Worm (Caenorhabditis elegans): Measurements from ENCODE around the gene C27F2.10.

ce11 chrIII:5006881-5007280, 20.2 kb upstream of the C27F2.10 start, which contains the start of gene R144.12:
- TF ChIP-seq nhr-76 (tag; optimal IDR thresholded peaks at IDR 0.05) (no peak), mep-1 (tag; optimal IDR thresholded peaks at IDR 0.05) (no peak), pha-4 (tag; optimal IDR thresholded peaks at IDR 0.05) (no peak), blmp-1 (tag; optimal IDR thresholded peaks at IDR 0.05) (no peak), unc-62 (GFP tag; optimal IDR thresholded peaks at IDR 0.05) (no peak), ces-1 (GFP tag; optimal IDR thresholded peaks at IDR 0.05) (no peak), unc-39 (tag; optimal IDR thresholded peaks at IDR 0.05) (no peak), elt-3 (tag; optimal IDR thresholded peaks at IDR 0.05) (no peak)

Measured in whole organism, mixed stage, embryonic.